Fruit fly (Drosophila melanogaster): ENCODE results near the gene Keap1.

- TF ChIP-seq CG33557 (GFP tag; optimal IDR thresholded peaks at IDR 0.05), result no peak
- no peak for TF ChIP-seq Sox100B (GFP tag; optimal IDR thresholded peaks at IDR 0.05)
- no peak for TF ChIP-seq sc (optimal IDR thresholded peaks at IDR 0.05)
- TF ChIP-seq sc (GFP tag; optimal IDR thresholded peaks at IDR 0.05), result no peak
- no peak for TF ChIP-seq Dip2 (GFP tag; IDR thresholded peaks at IDR 0.05)
- no peak for TF ChIP-seq Gsc (GFP tag; IDR thresholded peaks at IDR 0.05)
Measured at dm6 chr3R:17062705-17063104, 17.0 kb downstream of the Keap1 start.

Data from whole organism, embryonic.